Worm (Caenorhabditis elegans): Measurements from ENCODE around the gene ZK121.2.

DNA sequence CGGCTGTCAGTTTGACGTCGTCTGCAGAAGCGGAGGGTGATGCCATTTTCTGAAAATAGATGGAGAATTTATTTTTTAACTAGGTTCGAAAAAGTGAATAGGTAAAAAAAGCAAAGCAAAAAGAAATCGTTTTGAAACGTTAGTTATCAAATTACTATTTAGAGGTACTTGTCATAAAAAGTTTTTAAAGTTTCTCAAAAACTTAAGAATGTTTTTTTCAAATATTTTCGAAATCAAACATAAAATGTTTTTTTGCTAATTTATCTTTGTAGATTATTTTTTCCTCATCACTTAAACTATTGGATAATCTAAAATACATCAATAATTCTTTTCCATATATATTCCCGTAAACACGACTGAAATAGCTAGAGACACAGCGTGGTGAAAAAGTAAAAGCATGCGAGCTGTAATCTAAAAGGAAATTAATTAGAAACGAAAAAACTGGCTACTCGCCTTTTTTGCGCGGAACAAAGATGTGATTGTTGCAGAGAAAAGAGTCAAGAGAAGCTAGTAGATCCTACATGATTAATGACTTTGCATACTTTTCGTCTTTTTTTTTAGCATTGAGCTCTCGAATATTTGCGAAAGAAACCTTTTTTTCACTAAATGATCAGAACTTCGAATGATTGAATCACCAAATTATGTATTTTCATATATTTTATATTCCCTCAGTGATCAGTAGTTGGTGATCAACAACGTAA is 29.9 kb downstream of the ZK121.2 start, which contains the start of gene szy-2:
- no peak for TF ChIP-seq ama-1 (optimal IDR thresholded peaks at IDR 0.05)
- no peak for TF ChIP-seq hnd-1 (tag; optimal IDR thresholded peaks at IDR 0.05)
- no peak for TF ChIP-seq hmg-4 (GFP tag; optimal IDR thresholded peaks at IDR 0.05)
- TF ChIP-seq hmbx-1 (tag; optimal IDR thresholded peaks at IDR 0.05): no peak
- TF ChIP-seq tra-4 (tag; optimal IDR thresholded peaks at IDR 0.05): no peak
- TF ChIP-seq F13C5.2 (tag; optimal IDR thresholded peaks at IDR 0.05): no peak

All from whole organism, early embryonic.